Fruit fly (Drosophila melanogaster) Kc167 (cell line): Measurements from ENCODE around the gene Son.

Experiments used
- Myc ChIP-seq: fragments of >200 bp; optimal IDR thresholded peaks from 2 replicates; lab custom pipeline; 2017; ENCODE audit warnings: missing external identifiers
- Sin3A ChIP-seq: fragments of >200 bp; optimal IDR thresholded peaks from 2 replicates; lab custom pipeline; 2018; ENCODE audit warnings: missing external identifiers
- h ChIP-seq: fragments of >200 bp; optimal IDR thresholded peaks from 3 replicates; lab custom pipeline; 2018; ENCODE audit warnings: missing external identifiers
- insv ChIP-seq: fragments of >200 bp; optimal IDR thresholded peaks from 3 replicates; lab custom pipeline; 2018; ENCODE audit warnings: missing external identifiers
- psq ChIP-seq: fragments of >200 bp; optimal IDR thresholded peaks from 2 replicates; lab custom pipeline; 2017; ENCODE audit warnings: missing external identifiers
- ttk ChIP-seq: sonication (Bioruptor generic); optimal IDR thresholded peaks from 2 replicates; lab custom pipeline; 2017; ENCODE audit warnings: missing external identifiers

The Son gene

DNA sequence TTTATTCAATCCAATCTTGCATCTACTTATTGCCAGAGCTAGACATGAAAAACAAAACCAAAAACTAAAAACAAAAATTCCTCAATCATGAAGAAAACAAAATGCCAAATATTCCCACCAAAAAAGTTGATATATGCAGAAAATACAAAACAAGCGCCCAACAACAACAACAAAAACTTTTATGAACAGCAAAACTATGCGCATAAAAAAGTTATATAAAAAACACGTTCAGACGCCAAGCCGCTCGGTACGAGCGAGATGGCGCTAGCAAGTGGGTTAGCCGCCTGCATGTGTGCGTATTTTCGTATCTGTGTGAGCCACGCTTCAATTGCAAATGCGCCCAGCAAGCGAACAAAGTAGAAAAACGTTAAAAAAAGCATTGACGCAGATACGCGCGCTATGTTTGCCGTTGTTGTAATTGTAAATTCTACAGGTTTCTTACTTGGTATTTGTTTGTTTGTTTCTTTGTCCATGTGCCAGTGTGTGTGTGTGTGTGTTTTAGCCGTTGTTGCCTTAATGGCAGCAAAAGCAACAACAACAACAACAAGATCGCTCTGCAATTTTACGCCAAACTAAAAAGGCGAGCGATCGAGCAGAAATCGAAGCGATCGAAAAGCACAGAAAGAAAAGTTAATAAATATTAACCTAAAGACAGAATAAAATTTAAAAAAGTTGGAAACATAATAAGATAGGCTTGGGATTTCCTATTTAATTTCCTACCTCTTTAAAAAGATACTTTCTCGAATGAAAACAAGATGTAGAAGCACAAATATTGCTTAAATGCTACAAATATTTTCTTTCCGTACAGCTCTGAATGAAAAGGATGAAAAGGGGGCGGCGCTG is 15.8 kb downstream of the Son start:
- TF ChIP-seq h (lab: Kevin White, UChicago) = no peak
- no peak for TF ChIP-seq Myc
- no peak for TF ChIP-seq insv (lab: Kevin White, UChicago)
- no peak for TF ChIP-seq Sin3A (lab: Kevin White, UChicago)
- TF ChIP-seq ttk (lab: Kevin White, UChicago) = no peak
- TF ChIP-seq psq (lab: Kevin White, UChicago) = no peak

DNA sequence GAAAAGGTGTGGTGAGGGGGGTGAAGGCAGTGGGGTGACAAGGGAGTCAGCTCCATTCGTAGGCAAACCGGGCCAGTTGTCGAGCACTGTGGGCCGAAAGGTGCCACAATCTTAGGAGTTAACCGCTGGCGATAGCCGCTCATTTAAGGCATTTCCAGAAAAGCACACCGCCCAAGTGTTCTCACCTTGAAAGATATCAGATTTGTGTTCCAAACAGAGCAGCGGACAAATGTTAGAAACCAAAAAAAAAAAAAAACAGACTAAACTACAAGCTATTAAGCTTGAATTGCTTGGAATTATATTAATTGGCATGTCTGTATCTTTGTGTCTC is 16.4 kb downstream of the Son start:
- no peak for TF ChIP-seq h (lab: Kevin White, UChicago)
- TF ChIP-seq Myc = no peak
- no peak for TF ChIP-seq ttk (lab: Kevin White, UChicago)
- TF ChIP-seq psq (lab: Kevin White, UChicago) = no peak
- no peak for TF ChIP-seq insv (lab: Kevin White, UChicago)
- no peak for TF ChIP-seq Sin3A (lab: Kevin White, UChicago)

DNA sequence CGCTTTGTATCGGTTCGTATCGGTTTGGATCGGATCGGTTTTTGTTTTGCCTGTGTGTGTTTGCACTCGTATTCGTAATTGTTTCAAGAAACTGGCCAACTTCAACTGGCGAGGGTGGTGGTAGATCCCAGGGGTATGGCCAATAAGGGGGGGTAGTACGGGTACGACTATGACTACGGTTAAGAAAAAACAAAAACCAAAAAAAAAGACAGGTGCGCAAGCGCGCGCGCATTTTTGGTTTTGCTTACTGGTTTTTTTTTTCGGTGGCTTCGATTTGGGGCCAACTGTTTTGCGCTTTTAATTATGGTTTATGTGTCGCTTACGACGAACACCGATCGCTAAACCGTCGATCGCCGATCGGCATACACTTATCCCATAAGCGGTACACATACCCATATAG is 17.0 kb downstream of the Son start:
- TF ChIP-seq h (lab: Kevin White, UChicago) (no peak), Sin3A (lab: Kevin White, UChicago) (no peak), Myc (no peak), psq (lab: Kevin White, UChicago) (no peak), ttk (lab: Kevin White, UChicago) (no peak), insv (lab: Kevin White, UChicago) (no peak)

DNA sequence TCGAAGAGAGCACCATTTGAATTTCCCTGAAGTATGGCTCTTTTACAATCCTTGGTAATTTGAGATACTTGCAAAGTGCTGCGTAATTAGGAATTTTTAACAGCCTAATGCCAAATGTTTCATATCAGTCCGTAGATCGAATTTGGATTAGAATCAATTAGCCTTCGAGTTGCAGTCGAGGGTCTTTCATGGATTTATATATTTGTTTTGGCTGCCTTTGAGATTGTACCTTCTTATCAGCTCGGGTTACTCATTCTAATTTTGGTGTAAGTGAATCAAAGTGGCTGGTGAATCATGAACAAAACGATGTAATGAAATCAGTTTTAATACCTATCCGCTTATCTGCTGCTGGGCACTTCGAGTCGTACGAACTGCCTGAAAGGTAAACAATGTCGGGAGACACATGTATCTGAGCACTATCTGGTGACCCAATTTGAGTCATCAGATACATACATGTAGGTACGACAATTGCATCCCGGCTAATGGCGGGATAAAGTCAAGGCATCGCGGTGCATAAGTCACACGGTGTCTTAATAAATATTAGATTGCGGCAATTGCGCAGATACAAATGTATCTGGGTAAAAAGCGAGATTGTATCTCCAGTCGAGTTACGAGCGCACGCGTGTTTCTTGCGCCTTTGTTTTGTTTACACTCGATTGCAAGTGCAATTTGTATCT is 18.0 kb downstream of the Son start:
- TF ChIP-seq ttk (lab: Kevin White, UChicago) (no peak), h (lab: Kevin White, UChicago) (no peak), Sin3A (lab: Kevin White, UChicago) (no peak), Myc (no peak), psq (lab: Kevin White, UChicago) (no peak), insv (lab: Kevin White, UChicago) (no peak)

DNA sequence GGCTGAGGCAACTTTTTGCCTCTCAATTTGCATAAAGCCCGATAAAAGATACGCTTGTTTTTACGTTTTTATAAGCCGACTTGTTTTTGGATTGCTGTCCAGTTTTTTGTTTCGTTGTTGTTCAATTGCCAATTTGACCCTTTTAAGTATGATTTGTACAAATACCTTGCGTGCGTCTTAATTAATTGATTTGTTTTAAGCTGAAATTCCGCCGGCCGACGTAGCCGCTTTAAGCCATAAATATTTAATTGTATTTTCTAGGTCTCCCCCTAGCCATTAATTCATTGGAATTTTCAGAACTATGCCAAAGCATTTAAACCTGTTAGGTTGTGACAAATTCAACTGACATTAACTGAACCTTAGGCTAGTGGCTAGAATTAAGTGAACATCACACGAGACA is 18.8 kb downstream of the Son start:
- TF ChIP-seq psq (lab: Kevin White, UChicago) = no peak

DNA sequence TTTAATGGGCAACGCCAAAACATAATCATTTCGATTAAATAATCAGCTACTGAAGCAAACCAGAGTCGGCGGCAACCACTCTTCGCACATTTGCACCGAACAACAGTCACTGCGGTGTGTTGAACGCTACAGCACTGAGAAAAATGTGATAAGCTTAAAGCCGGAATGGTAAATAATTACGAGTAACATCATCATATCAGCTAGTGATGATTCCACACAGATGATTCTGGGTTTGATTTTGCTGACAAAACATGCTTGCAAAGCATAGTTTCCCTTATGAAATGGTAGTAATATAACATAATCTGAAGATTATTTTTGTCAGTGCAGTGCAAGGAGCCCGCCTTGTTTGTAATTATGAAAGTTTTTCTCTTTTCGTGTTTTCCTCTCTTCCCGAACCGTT is 20.3 kb downstream of the Son start:
- TF ChIP-seq ttk (lab: Kevin White, UChicago) = no peak
- no peak for TF ChIP-seq psq (lab: Kevin White, UChicago)
- no peak for TF ChIP-seq insv (lab: Kevin White, UChicago)
- no peak for TF ChIP-seq Myc
- no peak for TF ChIP-seq Sin3A (lab: Kevin White, UChicago)
- TF ChIP-seq h (lab: Kevin White, UChicago) = no peak

DNA sequence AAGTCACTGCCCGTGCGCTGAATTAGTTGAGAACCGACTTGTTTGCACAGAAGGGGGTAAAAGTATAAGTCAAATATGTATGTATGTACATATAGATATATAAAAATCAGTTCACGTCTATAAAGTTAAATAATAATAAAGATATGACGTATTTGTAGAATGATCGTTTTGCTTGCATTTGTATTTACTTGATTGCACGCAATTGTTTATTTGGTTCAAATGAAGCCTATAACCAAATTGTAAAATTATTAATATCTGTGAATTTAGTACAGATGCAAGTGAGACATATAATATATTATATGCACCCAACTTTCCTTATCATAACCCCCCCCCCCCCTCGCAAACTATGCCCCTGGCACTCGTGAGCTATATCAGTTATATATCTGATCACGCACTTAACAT is 22.7 kb downstream of the Son start:
- TF ChIP-seq ttk (lab: Kevin White, UChicago) (no peak), Myc (no peak), psq (lab: Kevin White, UChicago) (no peak), h (lab: Kevin White, UChicago) (no peak), insv (lab: Kevin White, UChicago) (no peak), Sin3A (lab: Kevin White, UChicago) (no peak)

DNA sequence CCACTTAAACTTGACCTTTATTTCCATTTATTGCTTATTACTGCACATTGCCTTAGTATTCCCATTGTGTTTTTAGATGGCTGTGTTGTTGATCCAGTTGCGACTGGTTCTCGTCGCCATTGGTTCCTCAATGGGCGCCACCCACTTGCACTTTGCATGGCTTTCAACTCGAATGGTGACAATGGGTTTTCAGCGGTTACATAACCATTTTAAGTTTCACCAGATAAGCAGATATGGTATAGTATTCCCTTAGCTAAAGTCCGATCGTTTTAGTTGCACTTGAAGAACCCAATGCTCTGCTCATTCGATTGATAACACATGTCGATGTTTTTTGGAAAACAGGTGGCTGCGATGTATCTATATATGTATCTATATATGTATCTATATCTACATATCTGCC is 24.1 kb downstream of the Son start:
- TF ChIP-seq h (lab: Kevin White, UChicago) = no peak
- TF ChIP-seq insv (lab: Kevin White, UChicago) = no peak
- no peak for TF ChIP-seq Sin3A (lab: Kevin White, UChicago)
- no peak for TF ChIP-seq psq (lab: Kevin White, UChicago)
- no peak for TF ChIP-seq ttk (lab: Kevin White, UChicago)
- no peak for TF ChIP-seq Myc

DNA sequence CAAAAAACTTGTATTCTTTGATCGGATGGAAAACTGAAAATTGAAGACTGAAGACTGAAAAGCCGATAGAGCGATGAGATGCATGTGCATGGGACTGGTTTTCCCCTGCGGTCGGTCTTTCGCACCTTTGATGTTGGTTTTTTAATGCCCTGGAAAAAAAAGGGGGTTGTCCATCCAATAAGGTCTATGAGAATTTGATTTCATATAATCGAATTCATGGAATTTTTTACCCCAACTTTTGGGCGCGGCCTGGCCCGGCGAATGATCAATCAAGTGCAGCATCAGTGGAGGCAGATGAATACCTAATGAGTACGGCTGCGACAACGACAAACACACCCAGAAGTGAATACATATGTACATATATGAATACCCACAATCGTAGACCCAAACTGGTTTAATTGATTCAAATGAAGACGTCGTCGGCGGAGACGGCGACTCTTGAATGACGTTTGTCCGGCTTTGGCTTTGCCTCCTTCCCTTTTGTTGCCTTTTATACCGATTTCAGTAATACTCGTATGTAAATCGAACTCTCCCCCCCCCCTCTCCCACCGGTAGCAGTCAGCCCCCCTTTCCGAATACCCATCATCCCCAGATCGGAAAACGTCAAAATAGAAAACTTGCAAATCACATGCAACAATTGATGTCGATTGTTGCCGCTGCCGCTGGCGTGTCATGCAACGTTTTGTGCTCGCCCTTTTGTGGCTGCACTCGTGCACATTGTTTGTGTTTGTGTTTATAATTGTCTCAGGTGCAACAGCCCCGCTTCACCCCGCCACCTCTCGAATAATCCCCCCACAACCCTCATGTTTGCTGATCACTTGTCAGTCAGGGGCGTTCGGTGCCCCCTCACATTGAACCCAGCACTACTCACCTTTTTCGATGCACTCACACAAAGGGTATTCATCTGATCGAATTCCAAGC is 25.4 kb downstream of the Son start:
- TF ChIP-seq h (lab: Kevin White, UChicago) (no peak), psq (lab: Kevin White, UChicago) (no peak), insv (lab: Kevin White, UChicago) (no peak), ttk (lab: Kevin White, UChicago) (no peak), Sin3A (lab: Kevin White, UChicago) (no peak), Myc (no peak)

DNA sequence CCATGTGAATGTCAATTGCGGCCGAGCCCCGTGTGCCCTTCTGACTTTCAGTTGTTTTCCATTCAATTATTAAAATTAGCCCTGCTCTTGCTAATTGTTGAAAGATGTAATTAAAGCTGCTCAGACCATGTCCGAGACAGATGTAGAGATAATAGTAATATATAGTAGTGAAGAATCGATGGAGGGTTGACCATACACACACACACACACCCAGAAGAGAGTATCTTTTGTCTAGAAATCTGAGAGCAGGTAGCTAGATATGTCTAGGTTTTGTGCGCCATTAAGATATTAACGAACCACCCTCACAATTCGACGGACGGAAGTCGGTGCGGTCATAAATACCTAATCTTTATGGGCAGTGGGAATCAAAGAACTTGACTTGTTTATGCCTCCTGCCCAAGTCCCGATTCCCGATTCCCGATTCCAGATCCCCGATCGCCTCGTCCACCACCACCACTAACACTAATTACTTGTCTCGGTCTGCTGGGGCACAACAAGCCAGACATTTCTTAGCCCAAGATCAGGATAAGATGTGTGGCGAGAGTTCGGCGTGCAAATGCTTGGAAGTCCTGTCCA is 26.7 kb downstream of the Son start:
- TF ChIP-seq Sin3A (lab: Kevin White, UChicago) = no peak
- TF ChIP-seq h (lab: Kevin White, UChicago) = no peak
- no peak for TF ChIP-seq insv (lab: Kevin White, UChicago)
- no peak for TF ChIP-seq ttk (lab: Kevin White, UChicago)
- TF ChIP-seq Myc = no peak
- TF ChIP-seq psq (lab: Kevin White, UChicago) = no peak

DNA sequence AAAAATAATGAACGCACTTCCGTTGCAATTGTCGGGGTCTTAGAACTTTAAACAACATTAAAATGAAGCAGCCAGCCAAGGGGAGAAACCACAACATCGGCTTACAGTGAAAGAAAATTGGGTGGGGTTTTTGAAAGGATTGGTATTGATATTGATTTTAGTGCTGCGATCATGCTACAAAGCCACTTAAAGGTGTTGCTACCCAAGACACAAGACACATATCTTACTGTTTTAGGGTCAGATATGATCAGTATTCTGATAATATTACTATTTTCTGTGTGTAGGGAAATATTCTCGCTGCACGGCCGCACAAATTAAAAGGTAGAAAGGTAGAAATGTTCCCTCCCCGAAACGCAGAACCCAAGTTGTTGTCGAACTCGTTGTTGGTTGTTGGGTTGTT is 27.2 kb downstream of the Son start:
- no peak for TF ChIP-seq h (lab: Kevin White, UChicago)
- TF ChIP-seq insv (lab: Kevin White, UChicago) = no peak
- no peak for TF ChIP-seq psq (lab: Kevin White, UChicago)
- TF ChIP-seq Myc = no peak
- no peak for TF ChIP-seq ttk (lab: Kevin White, UChicago)
- TF ChIP-seq Sin3A (lab: Kevin White, UChicago) = no peak
